Fruit fly (Drosophila melanogaster): ENCODE data around the gene CG32718.

Gene CG32718

DNA sequence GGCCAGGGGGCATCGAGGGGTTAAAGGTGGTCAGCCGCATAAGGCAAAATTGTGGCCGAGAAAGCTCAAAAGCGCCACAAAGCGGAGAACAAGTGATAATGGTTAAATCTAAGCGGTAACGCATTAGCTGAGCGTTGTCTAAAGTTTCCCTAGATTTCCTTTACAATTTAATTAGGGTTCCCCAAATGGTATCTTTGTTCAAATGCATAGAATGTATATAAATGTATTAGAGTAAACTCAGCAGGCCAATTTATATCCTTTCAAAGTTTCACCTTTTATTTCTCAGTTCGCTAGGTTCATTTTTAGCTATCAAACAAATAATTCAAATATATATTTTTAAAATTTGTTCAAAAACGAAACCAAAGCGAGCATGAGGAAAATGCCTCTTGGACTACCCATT is at the start of gene CG32718:
Gene CG32718, plus strand, starts transcription at position 301 of the 400 bp plus-strand sequence.
- no peak for TF ChIP-seq CG6276 (GFP tag; optimal IDR thresholded peaks at IDR 0.05)
- TF ChIP-seq fd59A (GFP tag; optimal IDR thresholded peaks at IDR 0.05), result no peak
- TF ChIP-seq esn (GFP tag; optimal IDR thresholded peaks at IDR 0.05), result no peak
- no peak for TF ChIP-seq spab (GFP tag; optimal IDR thresholded peaks at IDR 0.05)
- TF ChIP-seq salr (GFP tag; optimal IDR thresholded peaks at IDR 0.05), result no peak
- no peak for TF ChIP-seq acj6 (GFP tag; optimal IDR thresholded peaks at IDR 0.05)
- no peak for TF ChIP-seq CG4318 (GFP tag; optimal IDR thresholded peaks at IDR 0.05)
- TF ChIP-seq CG8119 (GFP tag; IDR thresholded peaks at IDR 0.05), result no peak
- TF ChIP-seq CG10669 (GFP tag; optimal IDR thresholded peaks at IDR 0.05), result no peak
- no peak for TF ChIP-seq Eip78C (GFP tag)
- no peak for TF ChIP-seq CG1621 (tag; optimal IDR thresholded peaks at IDR 0.05)
- no peak for TF ChIP-seq Sox14 (GFP tag; optimal IDR thresholded peaks at IDR 0.05)
- no peak for TF ChIP-seq Eip75B (GFP tag; optimal IDR thresholded peaks at IDR 0.05)
- TF ChIP-seq CG7368 (GFP tag; optimal IDR thresholded peaks at IDR 0.05), result no peak
- no peak for TF ChIP-seq CG31627 (GFP tag; optimal IDR thresholded peaks at IDR 0.05)
- TF ChIP-seq Gug (GFP tag; IDR thresholded peaks at IDR 0.05), result no peak
- TF ChIP-seq topi (GFP tag; optimal IDR thresholded peaks at IDR 0.05), result no peak
- TF ChIP-seq CG6163 (GFP tag; IDR thresholded peaks at IDR 0.05), result no peak

DNA sequence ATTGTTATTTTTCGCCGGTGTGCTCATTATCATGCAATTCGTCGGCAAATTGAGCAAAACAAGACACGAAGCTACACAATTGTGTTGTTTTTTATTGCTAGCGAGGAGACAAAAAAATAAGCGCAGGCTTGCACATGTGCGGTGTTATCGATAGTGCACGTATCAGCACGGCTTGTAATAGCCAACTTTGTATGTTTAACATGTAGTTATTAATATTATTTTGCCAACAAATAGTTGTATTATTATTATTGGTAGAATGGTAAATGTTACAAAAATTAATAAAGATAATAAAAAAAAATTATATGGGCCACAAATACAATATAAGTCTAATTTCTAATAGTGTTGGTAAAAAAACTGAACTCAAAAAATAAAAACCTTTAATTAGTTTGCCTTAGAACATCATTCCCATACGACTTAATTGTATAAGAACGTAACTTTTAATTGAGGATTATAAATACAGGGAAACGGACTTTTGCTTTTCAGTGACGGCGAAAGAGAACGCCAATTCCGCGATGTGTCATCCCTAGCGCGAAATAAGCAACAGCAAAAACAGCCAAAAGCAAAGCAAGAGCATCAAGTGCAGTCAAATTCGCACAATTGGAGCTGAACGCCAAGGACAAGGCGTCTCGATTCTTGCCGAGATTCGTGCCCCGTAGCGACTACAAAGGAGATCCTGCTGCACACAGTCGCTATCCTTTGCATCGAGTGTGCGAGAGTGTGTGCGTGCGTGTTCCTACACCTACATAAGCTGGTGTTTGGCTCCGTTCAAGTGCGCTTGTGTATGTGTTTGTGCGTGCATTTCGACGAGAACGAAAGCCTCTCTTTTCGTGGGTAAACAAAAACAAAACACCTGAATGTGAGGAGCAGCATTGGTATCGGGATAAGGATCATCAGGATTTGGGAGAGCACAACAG is 49.5 kb upstream of the CG32718 start, which contains the start of the genes NELF-B and CG12155:
Gene NELF-B, minus strand, starts transcription at position 111 of the 914 bp plus-strand sequence.
Gene CG12155, plus strand, starts transcription at position 505 of the 914 bp plus-strand sequence.
- TF ChIP-seq CG9139 (GFP tag; optimal IDR thresholded peaks at IDR 0.05), result no peak
- no peak for TF ChIP-seq CG6792 (GFP tag; optimal IDR thresholded peaks at IDR 0.05)
- TF ChIP-seq net (GFP tag; optimal IDR thresholded peaks at IDR 0.05), result no peak
- no peak for TF ChIP-seq Met (GFP tag; optimal IDR thresholded peaks at IDR 0.05)
- TF ChIP-seq dsx (GFP tag; optimal IDR thresholded peaks at IDR 0.05; ENCODE audit: poor library complexity, severe bottlenecking), result peak; percentile 69
- TF ChIP-seq eg (GFP tag; IDR thresholded peaks at IDR 0.05), result peak; percentile 36; the same call in 1 of the 3 replicates
- TF ChIP-seq fkh (GFP tag; optimal IDR thresholded peaks at IDR 0.05), result peak; percentile 47
- TF ChIP-seq svp (GFP tag), result peak; percentile 77
- TF ChIP-seq CG7368 (GFP tag; optimal IDR thresholded peaks at IDR 0.05), result no peak
- TF ChIP-seq CG8632 (GFP tag; optimal IDR thresholded peaks at IDR 0.05), result peak; percentile 39
- TF ChIP-seq Sox102F (GFP tag; optimal IDR thresholded peaks at IDR 0.05), result no peak
- no peak for TF ChIP-seq vri (GFP tag; optimal IDR thresholded peaks at IDR 0.05)
- no peak for TF ChIP-seq acj6 (GFP tag; optimal IDR thresholded peaks at IDR 0.05)
- no peak for TF ChIP-seq fd85E (GFP tag; optimal IDR thresholded peaks at IDR 0.05)
- peak; percentile 77 for TF ChIP-seq Eip78C (GFP tag)
- peak; percentile 10 for TF ChIP-seq dac (GFP tag; optimal IDR thresholded peaks at IDR 0.05)
- TF ChIP-seq CG8319 (GFP tag; optimal IDR thresholded peaks at IDR 0.05), result peak; percentile 0
- no peak for TF ChIP-seq Hr4 (GFP tag; optimal IDR thresholded peaks at IDR 0.05)
- TF ChIP-seq CG15336 (GFP tag; IDR thresholded peaks at IDR 0.05), result no peak
- TF ChIP-seq CG34406 (GFP tag; optimal IDR thresholded peaks at IDR 0.05), result peak; percentile 41
- no peak for TF ChIP-seq CG1621 (tag; optimal IDR thresholded peaks at IDR 0.05)
- TF ChIP-seq CG11294 (GFP tag; IDR thresholded peaks at IDR 0.05), result no peak
- TF ChIP-seq cyc (GFP tag; optimal IDR thresholded peaks at IDR 0.05), result peak; percentile 54
- no peak; the same call in 2 of the 3 replicates for TF ChIP-seq CG8119 (GFP tag; IDR thresholded peaks at IDR 0.05)
- TF ChIP-seq Eip93F (GFP tag; optimal IDR thresholded peaks at IDR 0.05), result no peak
- no peak for TF ChIP-seq achi (GFP tag; optimal IDR thresholded peaks at IDR 0.05)
- no peak for TF ChIP-seq spab (GFP tag; optimal IDR thresholded peaks at IDR 0.05)
- peak; percentile 52 for TF ChIP-seq Sox14 (GFP tag; optimal IDR thresholded peaks at IDR 0.05)
- no peak for TF ChIP-seq Eip75B (GFP tag; optimal IDR thresholded peaks at IDR 0.05)
- no peak for TF ChIP-seq Lpt (GFP tag; optimal IDR thresholded peaks at IDR 0.05)
- TF ChIP-seq topi (GFP tag; optimal IDR thresholded peaks at IDR 0.05), result no peak
- TF ChIP-seq Ets96B (tag; optimal IDR thresholded peaks at IDR 0.05), result no peak
- TF ChIP-seq CG32006 (GFP tag; optimal IDR thresholded peaks at IDR 0.05), result peak; percentile 69
- peak; percentile 60 for TF ChIP-seq lz (GFP tag; optimal IDR thresholded peaks at IDR 0.05)
- peak; percentile 55 for TF ChIP-seq CG3032 (tag; optimal IDR thresholded peaks at IDR 0.05)
- TF ChIP-seq CG6808 (GFP tag; optimal IDR thresholded peaks at IDR 0.05), result no peak
- TF ChIP-seq CG6163 (GFP tag; IDR thresholded peaks at IDR 0.05), result 0 out of 3 replicates have a peak, but pooled peaks have one; percentile 26
- peak; percentile 15 for TF ChIP-seq Sox15 (GFP tag; optimal IDR thresholded peaks at IDR 0.05)
- TF ChIP-seq Smox (GFP tag; optimal IDR thresholded peaks at IDR 0.05), result no peak
